Worm (Caenorhabditis elegans) whole organism, early embryonic: Measurements from ENCODE around the gene clec-27.

Experiments used
- aly-1 ChIP-seq: sonication (generic microtip); optimal IDR thresholded peaks from 2 replicates; lab custom pipeline; 2016; ENCODE audit warnings: missing genetic modification characterization, missing compliant biosample characterization
- ama-1 ChIP-seq: fragments of 150-350 bp; optimal IDR thresholded peaks from 2 replicates; lab custom pipeline; 2014
- ceh-36 ChIP-seq: sonication (generic microtip); optimal IDR thresholded peaks from 2 replicates; lab custom pipeline; 2016; ENCODE audit warnings: missing genetic modification characterization, inconsistent platforms, missing compliant biosample characterization
- ets-7 ChIP-seq: sonication (generic microtip); optimal IDR thresholded peaks from 2 replicates; lab custom pipeline; 2016; ENCODE audit warnings: missing genotype, missing genetic modification characterization, missing compliant biosample characterization
- flt-1 ChIP-seq: fragments of 200-800 bp; sonication (Bioruptor generic); IDR thresholded peaks from 2 replicates; pipeline ENCODE4 v1.3.6; 2022; ENCODE audit warnings: missing genetic modification characterization, missing compliant biosample characterization
- hmbx-1 ChIP-seq: sonication (generic microtip); optimal IDR thresholded peaks from 2 replicates; lab custom pipeline; 2016; ENCODE audit warnings: mild to moderate bottlenecking, missing genetic modification characterization, missing compliant biosample characterization
- hmg-4 ChIP-seq: fragments of 200-800 bp; sonication (Bioruptor generic); optimal IDR thresholded peaks from 2 replicates; lab custom pipeline; 2018; ENCODE audit warnings: mild to moderate bottlenecking, missing genetic modification characterization, missing compliant biosample characterization
- hnd-1 ChIP-seq: sonication (generic microtip); optimal IDR thresholded peaks from 2 replicates; lab custom pipeline; 2016; ENCODE audit warnings: missing genetic modification characterization, missing compliant biosample characterization
- pes-1 ChIP-seq: fragments of 200-800 bp; sonication (Bioruptor generic); IDR thresholded peaks from 2 replicates; pipeline ENCODE4 v1.3.6; 2022; ENCODE audit warnings: missing genetic modification reagents, missing genetic modification characterization, missing compliant biosample characterization
- scrt-1 ChIP-seq: fragments of 200-800 bp; sonication (Bioruptor generic); IDR thresholded peaks from 2 replicates; pipeline ENCODE4 v1.3.6; 2022; ENCODE audit warnings: missing genetic modification characterization, missing compliant biosample characterization
- tbx-11 ChIP-seq: fragments of 200-800 bp; sonication (Bioruptor generic); IDR thresholded peaks from 2 replicates; pipeline ENCODE4 v1.3.6; 2022; ENCODE audit warnings: missing genetic modification characterization, missing compliant biosample characterization
- tra-4 ChIP-seq: sonication (generic microtip); optimal IDR thresholded peaks from 2 replicates; lab custom pipeline; 2017; ENCODE audit warnings: missing genetic modification characterization, missing compliant biosample characterization

DNA sequence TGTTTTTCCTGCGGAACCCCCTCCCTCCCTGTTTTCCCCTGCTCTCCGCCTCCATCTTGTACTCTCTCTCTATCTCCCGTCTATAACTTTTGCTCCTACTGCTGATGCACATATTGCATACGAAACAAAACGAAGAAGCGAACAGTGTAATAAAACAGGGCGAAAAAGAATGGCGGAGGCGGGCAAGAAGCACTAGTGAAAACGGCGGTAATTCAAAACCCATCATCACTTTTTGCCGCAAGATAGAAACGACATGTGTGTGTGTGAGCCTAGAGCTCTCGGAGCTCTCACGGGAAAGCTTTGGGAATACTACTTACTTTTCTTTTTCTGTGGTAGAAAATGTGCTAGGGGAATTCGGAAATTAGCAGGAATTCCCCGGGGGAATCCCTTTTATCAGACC lies 18.3 kb upstream of the clec-27 start:
- TF ChIP-seq ama-1 (lab: Kevin White, UChicago) = no peak
- no peak for TF ChIP-seq hmbx-1 (tag; lab: Kevin White, UChicago)
- TF ChIP-seq hnd-1 = no peak
- no peak for TF ChIP-seq tbx-11 (GFP tag; lab: Robert Waterston, UW)
- no peak for TF ChIP-seq ets-7 (tag; lab: Kevin White, UChicago)
- TF ChIP-seq pes-1 = no peak
- no peak for TF ChIP-seq flt-1 (GFP tag; lab: Robert Waterston, UW)
- TF ChIP-seq tra-4 (tag; lab: Kevin White, UChicago) = no peak
- no peak for TF ChIP-seq ceh-36 (tag; lab: Kevin White, UChicago)
- TF ChIP-seq aly-1 (tag; lab: Kevin White, UChicago) = no peak
- TF ChIP-seq hmg-4 (GFP tag; lab: Kevin White, UChicago) = no peak
- no peak for TF ChIP-seq scrt-1 (GFP tag; lab: Robert Waterston, UW)
